Worm (Caenorhabditis elegans) whole organism, L3 larva: ENCODE results near the gene Y53C12A.11.

ENCODE experiments used
- egl-27 ChIP-seq: sonication (generic microtip); optimal IDR thresholded peaks from 4 replicates; lab custom pipeline; 2017; ENCODE audit warnings: missing biosample characterization, missing genetic modification reagents, missing genetic modification characterization
- lsy-12 ChIP-seq: sonication (generic microtip); optimal IDR thresholded peaks from 2 replicates; lab custom pipeline; 2016; ENCODE audit warnings: mild to moderate bottlenecking, missing genetic modification characterization, missing compliant biosample characterization

ce11 chrII:9686663-9687193, 31.8 kb downstream of the Y53C12A.11 start, which contains the start of gene ZK1320.9:
- TF ChIP-seq egl-27 (tag; lab: Kevin White, UChicago): no peak
- no peak for TF ChIP-seq lsy-12
